Worm (Caenorhabditis elegans): ENCODE results near the gene M151.3.

DNA sequence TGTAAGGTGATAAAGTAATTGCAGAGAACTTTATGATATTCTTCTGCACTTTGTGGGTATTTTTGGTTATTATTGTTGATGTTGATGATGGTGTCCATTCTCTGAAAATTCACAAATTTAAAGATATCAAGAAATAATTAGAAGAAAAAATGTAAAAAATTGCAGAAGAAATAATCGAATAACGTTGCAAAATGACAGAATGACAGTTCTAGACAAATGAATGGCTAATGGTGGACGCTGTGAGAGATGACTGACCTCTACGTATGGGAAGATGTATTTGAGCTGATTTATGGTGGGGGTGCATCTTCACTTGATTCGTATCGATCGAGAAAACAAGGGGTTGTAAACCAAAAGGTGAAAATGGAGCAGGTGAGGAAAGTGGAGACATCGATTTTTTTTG lies 46.5 kb downstream of the M151.3 start, which contains the start of gene sea-1:
- TF ChIP-seq nhr-237 (tag; optimal IDR thresholded peaks at IDR 0.05) (no peak), ZK546.5 (tag; optimal IDR thresholded peaks at IDR 0.05) (no peak), tbx-2 (tag; optimal IDR thresholded peaks at IDR 0.05) (no peak), nhr-12 (tag; optimal IDR thresholded peaks at IDR 0.05) (no peak), ztf-4 (tag; optimal IDR thresholded peaks at IDR 0.05) (no peak), ceh-82 (tag; optimal IDR thresholded peaks at IDR 0.05) (no peak), nhr-28 (tag; optimal IDR thresholded peaks at IDR 0.05) (no peak), zag-1 (tag; optimal IDR thresholded peaks at IDR 0.05) (no peak), unc-62 (GFP tag; optimal IDR thresholded peaks at IDR 0.05) (no peak)

All from whole organism, L3 larva.